Worm (Caenorhabditis elegans): ENCODE data around the gene T14B4.9.

DNA sequence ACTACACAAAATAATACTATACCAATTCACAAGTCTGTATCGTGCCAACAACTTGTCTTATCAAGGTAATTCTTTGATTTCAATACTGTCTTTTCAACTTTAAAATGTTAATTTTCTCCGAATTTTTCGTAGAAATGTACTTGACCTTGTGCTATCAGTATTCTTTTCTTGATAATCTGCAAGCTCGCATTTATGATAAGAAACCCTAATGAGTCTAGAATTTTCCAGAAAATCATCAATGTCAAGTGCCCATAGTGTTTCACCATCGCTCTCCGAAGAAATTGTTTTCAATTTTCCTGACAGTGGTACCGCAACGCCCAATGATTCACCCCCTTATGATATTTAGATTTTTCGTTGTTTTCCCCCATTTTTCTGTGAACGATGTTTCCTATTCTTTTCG lies 47.6 kb upstream of the T14B4.9 start:
- no peak for TF ChIP-seq nhr-11 (tag; optimal IDR thresholded peaks at IDR 0.05)
- TF ChIP-seq ama-1 (optimal IDR thresholded peaks at IDR 0.05) = no peak
- no peak for TF ChIP-seq elt-3 (tag; optimal IDR thresholded peaks at IDR 0.05)

All from whole organism, L2 larva.